Fruit fly (Drosophila melanogaster): Measurements from ENCODE around the gene PpD3.

Gene PpD3

DNA sequence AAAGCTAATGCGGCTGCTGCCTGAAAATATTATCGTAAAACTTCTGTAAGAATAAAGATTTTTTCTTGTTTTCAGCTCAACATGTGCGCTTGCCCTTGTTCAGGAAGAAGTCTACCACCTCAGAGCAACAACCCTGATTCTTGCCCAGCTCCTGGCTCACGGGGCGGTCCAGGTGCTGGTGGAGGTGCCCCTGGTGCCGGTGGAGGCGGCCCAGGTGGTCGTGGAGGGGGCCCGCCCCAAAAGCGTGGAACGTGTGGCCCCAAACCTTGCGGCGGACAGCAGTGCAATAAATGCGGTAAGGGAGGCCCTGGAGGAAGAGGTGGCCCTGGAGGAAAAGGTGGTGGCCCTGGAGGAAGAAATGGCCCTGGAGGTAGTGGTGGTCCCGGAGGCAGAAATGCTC is 3.7 kb upstream of the PpD3 start:
- TF ChIP-seq bsh (GFP tag; optimal IDR thresholded peaks at IDR 0.05) (no peak), Ets65A (GFP tag) (peak; percentile 55), CG4617 (GFP tag; optimal IDR thresholded peaks at IDR 0.05; ENCODE audit: borderline replicate concordance) (no peak), insv (GFP tag; optimal IDR thresholded peaks at IDR 0.05) (no peak), CG34422 (GFP tag; IDR thresholded peaks at IDR 0.05) (0 out of 3 replicates have a peak, but pooled peaks have one; percentile 33)

- TF ChIP-seq cad (GFP tag; optimal IDR thresholded peaks at IDR 0.05) (peak; percentile 53), sd (tag; optimal IDR thresholded peaks at IDR 0.05) (peak; percentile 1), CG4854 (GFP tag; optimal IDR thresholded peaks at IDR 0.05) (no peak), wor (GFP tag; IDR thresholded peaks at IDR 0.05) (no peak), chinmo (GFP tag; IDR thresholded peaks at IDR 0.05; ENCODE audit: partially characterized antibody) (0 out of 4 replicates have a peak, but pooled peaks have one; percentile 5), bcd (GFP tag; optimal IDR thresholded peaks at IDR 0.05) (no peak)
Measured at dm6 chr3R:9745442-9745841, 2.2 kb upstream of the PpD3 start.

DNA sequence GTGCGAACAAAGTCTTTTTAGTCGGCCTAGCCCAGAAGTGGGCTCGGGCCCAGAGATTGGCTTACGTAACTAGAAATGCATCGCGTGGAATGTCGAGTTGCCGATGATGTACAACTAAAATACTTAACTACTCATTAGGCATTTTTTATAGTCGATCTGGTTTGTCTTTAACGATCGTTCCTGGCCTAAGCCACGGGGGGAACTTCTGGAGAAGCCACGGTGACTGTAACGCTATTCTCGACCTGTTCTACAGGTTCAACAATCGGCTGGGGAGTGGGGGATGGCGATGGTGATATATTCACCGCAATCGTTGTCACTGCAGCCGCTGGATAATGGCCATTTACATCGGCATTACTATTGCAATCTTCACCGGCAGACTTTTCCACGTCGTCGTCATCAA is 1.4 kb upstream of the PpD3 start, which contains the start of gene CG34409:
TSS of gene CG34409 (minus strand) at position 101 of the 400 bp plus-strand sequence.
- TF ChIP-seq Pdp1 (GFP tag; optimal IDR thresholded peaks at IDR 0.05) (peak in 1 of 2 experiments; percentile 40), CG3726 (GFP tag; IDR thresholded peaks at IDR 0.05) (no peak), CG10209 (GFP tag; optimal IDR thresholded peaks at IDR 0.05) (no peak)

- TF ChIP-seq CG32767 (GFP tag; IDR thresholded peaks at IDR 0.05), result no peak
- TF ChIP-seq Hr51 (GFP tag; optimal IDR thresholded peaks at IDR 0.05), result peak in 1 of 2 experiments; percentile 36
- TF ChIP-seq hkb (optimal IDR thresholded peaks at IDR 0.05), result no peak
- no peak for TF ChIP-seq hkb (GFP tag; IDR thresholded peaks at IDR 0.05)
- no peak for TF ChIP-seq CG9797 (GFP tag; optimal IDR thresholded peaks at IDR 0.05)
- peak; percentile 60 for TF ChIP-seq sob (GFP tag; IDR thresholded peaks at IDR 0.05)
- TF ChIP-seq amos (GFP tag; IDR thresholded peaks at IDR 0.05; ENCODE audit: partially characterized antibody), result peak; percentile 77
- TF ChIP-seq unpg (GFP tag; optimal IDR thresholded peaks at IDR 0.05), result no peak
- no peak for TF ChIP-seq stc (GFP tag; IDR thresholded peaks at IDR 0.05)
- TF ChIP-seq bowl (GFP tag; IDR thresholded peaks at IDR 0.05), result no peak
- peak; percentile 77 for TF ChIP-seq CG2120 (GFP tag; optimal IDR thresholded peaks at IDR 0.05)
- no peak for TF ChIP-seq grn (GFP tag; optimal IDR thresholded peaks at IDR 0.05)
- TF ChIP-seq crol (GFP tag; IDR thresholded peaks at IDR 0.05), result no peak
- peak; percentile 36 for TF ChIP-seq Chrac-16 (GFP tag; optimal IDR thresholded peaks at IDR 0.05)
- no peak for TF ChIP-seq Nf-YC (tag; optimal IDR thresholded peaks at IDR 0.05)
- TF ChIP-seq tio (GFP tag; optimal IDR thresholded peaks at IDR 0.05), result no peak
- TF ChIP-seq BEAF-32 (GFP tag; optimal IDR thresholded peaks at IDR 0.05), result peak; percentile 89
- TF ChIP-seq fd102C (GFP tag; optimal IDR thresholded peaks at IDR 0.05), result no peak
- no peak for TF ChIP-seq CG6683 (GFP tag; optimal IDR thresholded peaks at IDR 0.05)
- TF ChIP-seq CG17802 (tag; optimal IDR thresholded peaks at IDR 0.05), result no peak
- TF ChIP-seq ewg (GFP tag; optimal IDR thresholded peaks at IDR 0.05), result no peak
- no peak for TF ChIP-seq HHEX (GFP tag; optimal IDR thresholded peaks at IDR 0.05)
- TF ChIP-seq CG2199 (GFP tag; IDR thresholded peaks at IDR 0.05), result no peak
- TF ChIP-seq CG6689 (GFP tag; IDR thresholded peaks at IDR 0.05), result no peak
- TF ChIP-seq bcd (GFP tag; optimal IDR thresholded peaks at IDR 0.05), result no peak
- peak; percentile 54 for TF ChIP-seq CG4424 (GFP tag; optimal IDR thresholded peaks at IDR 0.05)
- TF ChIP-seq fd3F (GFP tag; optimal IDR thresholded peaks at IDR 0.05), result no peak
- TF ChIP-seq Pdp1 (GFP tag; optimal IDR thresholded peaks at IDR 0.05), result peak; percentile 36 to 83
- peak; percentile 69 for TF ChIP-seq CG13424 (tag; optimal IDR thresholded peaks at IDR 0.05)
- peak; percentile 54 for TF ChIP-seq kni (GFP tag; optimal IDR thresholded peaks at IDR 0.05)
- no peak for TF ChIP-seq prd (optimal IDR thresholded peaks at IDR 0.05)
- peak; percentile 34; the same call in 1 of the 3 replicates for TF ChIP-seq prd (GFP tag; IDR thresholded peaks at IDR 0.05)
- no peak for TF ChIP-seq CG18476 (GFP tag; optimal IDR thresholded peaks at IDR 0.05)
Measured at dm6 chr3R:9747272-9747874, 302 bp upstream of the PpD3 start, which contains the start of gene CG12948. CG12948 (minus strand) TSS chr3R:9747744.

Data from whole organism, embryonic.